Fruit fly (Drosophila melanogaster) whole organism, embryonic: ENCODE measurements around the gene CG1575.

Source experiments
- Adf1 ChIP-seq: fragments of 200-800 bp; sonication (Bioruptor generic); IDR thresholded peaks from 2 replicates; pipeline ENCODE4 v1.3.6; 2022; ENCODE audit warnings: missing biosample characterization, missing genetic modification characterization
- B-H1 ChIP-seq: fragments of 200-800 bp; sonication (Bioruptor generic); IDR thresholded peaks from 3 replicates; pipeline ENCODE4 v1.3.6; 2022; ENCODE audit warnings: missing biosample characterization, missing genetic modification characterization
- B-H2 ChIP-seq: fragments of 200-800 bp; sonication (Bioruptor generic); optimal IDR thresholded peaks from 2 replicates; lab custom pipeline; 2018; ENCODE audit warnings: missing biosample characterization, mild to moderate bottlenecking, missing genetic modification characterization
- BtbVII ChIP-seq: fragments of 200-800 bp; sonication (Bioruptor generic); optimal IDR thresholded peaks from 3 replicates; lab custom pipeline; 2017; ENCODE audit warnings: missing biosample characterization, mild to moderate bottlenecking, missing genetic modification characterization
- C15 ChIP-seq: fragments of 200-800 bp; sonication (Bioruptor generic); IDR thresholded peaks from 3 replicates; pipeline ENCODE4 v1.3.6; 2022; ENCODE audit warnings: missing biosample characterization, missing genetic modification characterization
- CG10431 ChIP-seq: fragments of 200-800 bp; sonication (Bioruptor generic); optimal IDR thresholded peaks from 3 replicates; lab custom pipeline; 2018; ENCODE audit warnings: missing biosample characterization, mild to moderate bottlenecking, missing genetic modification characterization
- CG11085 ChIP-seq: fragments of 200-800 bp; sonication (Bioruptor generic); IDR thresholded peaks from 2 replicates; pipeline ENCODE4 v1.3.6; 2022; ENCODE audit warnings: missing biosample characterization, missing genetic modification characterization
- CG11456 ChIP-seq: fragments of 200-800 bp; sonication (Bioruptor generic); IDR thresholded peaks from 3 replicates; pipeline ENCODE4 v1.3.6; 2022; ENCODE audit warnings: missing biosample characterization, missing genetic modification characterization
- CG12391 ChIP-seq: fragments of 200-800 bp; sonication (Bioruptor generic); optimal IDR thresholded peaks from 3 replicates; lab custom pipeline; 2018; ENCODE audit warnings: missing biosample characterization, mild to moderate bottlenecking, missing genetic modification characterization, moderate library complexity
- CG13123 ChIP-seq: fragments of 200-800 bp; sonication (Bioruptor generic); optimal IDR thresholded peaks from 2 replicates; lab custom pipeline; 2016; ENCODE audit warnings: missing biosample characterization, missing genetic modification characterization
- CG15073 ChIP-seq: fragments of 200-800 bp; sonication (Bioruptor generic); optimal IDR thresholded peaks from 2 replicates; lab custom pipeline; 2016; ENCODE audit warnings: missing biosample characterization, missing genetic modification characterization
- CG17359 ChIP-seq: fragments of 200-800 bp; sonication (Bioruptor generic); optimal IDR thresholded peaks from 3 replicates; lab custom pipeline; 2018; ENCODE audit warnings: missing biosample characterization, mild to moderate bottlenecking, missing genetic modification characterization, moderate library complexity
- CG18599 ChIP-seq: fragments of 200-800 bp; sonication (Bioruptor generic); optimal IDR thresholded peaks from 3 replicates; lab custom pipeline; 2017; ENCODE audit warnings: missing biosample characterization, missing genetic modification characterization, mild to moderate bottlenecking, moderate library complexity, missing genetic modification reagents
- CG34376 ChIP-seq: fragments of 200-800 bp; sonication (Bioruptor generic); optimal IDR thresholded peaks from 2 replicates; lab custom pipeline; 2018; ENCODE audit warnings: missing biosample characterization, mild to moderate bottlenecking, missing genetic modification characterization
- CG6813 ChIP-seq: fragments of 200-800 bp; sonication (Bioruptor generic); optimal IDR thresholded peaks from 2 replicates; lab custom pipeline; 2017; ENCODE audit warnings: missing biosample characterization, missing genetic modification characterization, mild to moderate bottlenecking, moderate library complexity, missing genetic modification reagents
- CG8359 ChIP-seq: fragments of 200-800 bp; sonication (Bioruptor generic); optimal IDR thresholded peaks from 2 replicates; lab custom pipeline; 2017; ENCODE audit warnings: missing biosample characterization, mild to moderate bottlenecking, missing genetic modification characterization, borderline replicate concordance
- CG8924 ChIP-seq: fragments of 200-800 bp; optimal IDR thresholded peaks from 3 replicates; lab custom pipeline; 2019; ENCODE audit warnings: missing biosample characterization, mild to moderate bottlenecking, missing genetic modification characterization, moderate library complexity
- CG9437 ChIP-seq: fragments of 200-800 bp; sonication (Bioruptor generic); optimal IDR thresholded peaks from 2 replicates; lab custom pipeline; 2018; ENCODE audit warnings: missing biosample characterization, mild to moderate bottlenecking, missing genetic modification characterization
- CG9609 ChIP-seq: fragments of 200-800 bp; sonication (Bioruptor generic); optimal IDR thresholded peaks from 3 replicates; lab custom pipeline; 2016; ENCODE audit warnings: missing biosample characterization, missing genetic modification characterization
- CHES-1-like ChIP-seq: fragments of 200-800 bp; sonication (Bioruptor generic); optimal IDR thresholded peaks from 2 replicates; lab custom pipeline; 2016; ENCODE audit warnings: missing biosample characterization, missing genetic modification characterization
- H15 ChIP-seq: fragments of 200-800 bp; sonication (Bioruptor generic); IDR thresholded peaks from 3 replicates; pipeline ENCODE4 v1.3.6; 2022; ENCODE audit warnings: missing biosample characterization, missing genetic modification characterization
- HLH54F ChIP-seq: fragments of 200-800 bp; sonication (Bioruptor generic); optimal IDR thresholded peaks from 3 replicates; lab custom pipeline; 2016; ENCODE audit warnings: missing biosample characterization, missing genetic modification characterization
- HmgD ChIP-seq: fragments of 200-800 bp; sonication (Bioruptor generic); optimal IDR thresholded peaks from 3 replicates; lab custom pipeline; 2016; ENCODE audit warnings: missing biosample characterization, missing genetic modification characterization
- Hr78 ChIP-seq, 2 experiments: fragments of 200-800 bp in 1 of 2; fragments of >200 bp in 1 of 2; sonication (Bioruptor generic) in 1 of 2; optimal IDR thresholded peaks; 2 replicates each; lab custom pipeline; 2017 to 2019; ENCODE audit warnings: missing biosample characterization in 2 of 2, missing genetic modification characterization in 2 of 2, mild to moderate bottlenecking in 1 of 2, moderate library complexity in 1 of 2
- Lim3 ChIP-seq: fragments of 200-800 bp; sonication (Bioruptor generic); IDR thresholded peaks from 2 replicates; pipeline ENCODE4 v1.3.6; 2022; ENCODE audit warnings: missing biosample characterization, missing genetic modification characterization
- Pdp1 ChIP-seq, 2 experiments: fragments of 200-800 bp; sonication (Bioruptor generic); optimal IDR thresholded peaks; 3 replicates each; lab custom pipeline; 2016; ENCODE audit warnings: missing biosample characterization in 2 of 2, missing genetic modification characterization in 2 of 2, mild to moderate bottlenecking in 1 of 2, moderate library complexity in 1 of 2
- Ptx1 ChIP-seq: fragments of 200-800 bp; sonication (Bioruptor generic); IDR thresholded peaks from 2 replicates; pipeline ENCODE4 v1.3.6; 2022; ENCODE audit warnings: missing biosample characterization, missing genetic modification characterization
- Ravus ChIP-seq: fragments of 200-800 bp; sonication (Bioruptor generic); IDR thresholded peaks from 2 replicates; pipeline ENCODE4 v1.3.6; 2022; ENCODE audit warnings: missing biosample characterization, missing genetic modification characterization
- Sox102F ChIP-seq: fragments of 200-800 bp; sonication (Bioruptor generic); optimal IDR thresholded peaks from 2 replicates; lab custom pipeline; 2018; ENCODE audit warnings: missing biosample characterization, mild to moderate bottlenecking, missing genetic modification characterization, moderate library complexity
- Vsx1 ChIP-seq: fragments of 200-800 bp; sonication (Bioruptor generic); optimal IDR thresholded peaks from 2 replicates; lab custom pipeline; 2017; ENCODE audit warnings: missing biosample characterization, mild to moderate bottlenecking, missing genetic modification characterization, missing genetic modification reagents
- YL-1 ChIP-seq: fragments of 200-800 bp; sonication (Bioruptor generic); optimal IDR thresholded peaks from 3 replicates; lab custom pipeline; 2017; ENCODE audit warnings: missing biosample characterization, mild to moderate bottlenecking, missing genetic modification characterization
- bbx ChIP-seq: fragments of 200-800 bp; sonication (Bioruptor generic); IDR thresholded peaks from 2 replicates; pipeline ENCODE4 v1.3.6; 2022; ENCODE audit warnings: missing biosample characterization, missing genetic modification characterization; ENCODE audit not compliant: partially characterized antibody
- chm ChIP-seq: fragments of 200-800 bp; sonication (Bioruptor generic); IDR thresholded peaks from 2 replicates; pipeline ENCODE4 v1.3.6; 2022; ENCODE audit warnings: missing biosample characterization, missing genetic modification characterization
- crc ChIP-seq: fragments of 200-800 bp; sonication (Bioruptor generic); optimal IDR thresholded peaks from 2 replicates; lab custom pipeline; 2016; ENCODE audit warnings: missing biosample characterization, missing genetic modification characterization
- cwo ChIP-seq: fragments of 200-800 bp; sonication (Bioruptor generic); optimal IDR thresholded peaks from 3 replicates; lab custom pipeline; 2017; ENCODE audit warnings: missing biosample characterization, missing genetic modification characterization, mild to moderate bottlenecking, moderate library complexity, missing genetic modification reagents
- gce ChIP-seq: fragments of 200-800 bp; sonication (Bioruptor generic); IDR thresholded peaks from 3 replicates; pipeline ENCODE4 v1.3.6; 2022; ENCODE audit warnings: missing biosample characterization, missing genetic modification characterization
- gem ChIP-seq: fragments of 200-800 bp; sonication (Bioruptor generic); optimal IDR thresholded peaks from 2 replicates; lab custom pipeline; 2019; ENCODE audit warnings: missing biosample characterization, mild to moderate bottlenecking, missing genetic modification characterization, moderate library complexity
- inv ChIP-seq: fragments of 200-800 bp; sonication (Bioruptor generic); IDR thresholded peaks from 2 replicates; pipeline ENCODE4 v1.3.6; 2022; ENCODE audit warnings: missing biosample characterization, missing genetic modification characterization; ENCODE audit not compliant: partially characterized antibody
- kah ChIP-seq: fragments of 200-800 bp; sonication (Bioruptor generic); optimal IDR thresholded peaks from 2 replicates; lab custom pipeline; 2018; ENCODE audit warnings: missing biosample characterization, mild to moderate bottlenecking, missing genetic modification characterization
- lab ChIP-seq: fragments of 200-800 bp; sonication (Bioruptor generic); optimal IDR thresholded peaks from 3 replicates; lab custom pipeline; 2017; ENCODE audit warnings: missing biosample characterization, missing genetic modification characterization, mild to moderate bottlenecking, moderate library complexity, missing genetic modification reagents
- lbe ChIP-seq: fragments of 200-800 bp; sonication (Bioruptor generic); optimal IDR thresholded peaks from 2 replicates; lab custom pipeline; 2016; ENCODE audit warnings: missing biosample characterization, mild to moderate bottlenecking, missing genetic modification characterization
- nau ChIP-seq: fragments of 200-800 bp; sonication (Bioruptor generic); optimal IDR thresholded peaks from 3 replicates; lab custom pipeline; 2017; ENCODE audit warnings: missing biosample characterization, mild to moderate bottlenecking, missing genetic modification characterization, missing genetic modification reagents
- nerfin-1 ChIP-seq: fragments of 200-800 bp; sonication (Bioruptor generic); optimal IDR thresholded peaks from 3 replicates; lab custom pipeline; 2019; ENCODE audit warnings: missing biosample characterization, mild to moderate bottlenecking, missing genetic modification characterization, moderate library complexity
- pan ChIP-seq, 4 experiments: fragments of >200 bp in 3 of 4; fragments of 200-800 bp in 1 of 4; sonication (Bioruptor generic) in 1 of 4; optimal IDR thresholded peaks in 3 of 4; IDR thresholded peaks in 1 of 4; 2 replicates each; pipeline versions ENCODE4 v1.3.6 to Lab custom; 2017 to 2022; ENCODE audit warnings: missing biosample characterization in 2 of 4, missing genetic modification characterization in 2 of 4, mixed read lengths in 1 of 4
- pfk ChIP-seq: fragments of 200-800 bp; sonication (Bioruptor generic); optimal IDR thresholded peaks from 2 replicates; lab custom pipeline; 2018; ENCODE audit warnings: missing biosample characterization, mild to moderate bottlenecking, missing genetic modification characterization, moderate library complexity
- pita ChIP-seq: fragments of 200-800 bp; sonication (Bioruptor generic); optimal IDR thresholded peaks from 2 replicates; lab custom pipeline; 2017; ENCODE audit warnings: missing biosample characterization, mild to moderate bottlenecking, missing genetic modification characterization
- slou ChIP-seq: fragments of 200-800 bp; sonication (Bioruptor generic); optimal IDR thresholded peaks from 3 replicates; lab custom pipeline; 2016; ENCODE audit warnings: missing biosample characterization, missing genetic modification characterization
- zfh2 ChIP-seq: fragments of 200-800 bp; sonication (Bioruptor generic); optimal IDR thresholded peaks from 2 replicates; lab custom pipeline; 2016; ENCODE audit warnings: missing biosample characterization, missing genetic modification characterization

CG1575 gene

dm6 chrX:8106281-8107050 is 10.3 kb upstream of the CG1575 start:
- TF ChIP-seq CG8359 (no peak), Pdp1 (GFP tag; optimal IDR thresholded peaks at IDR 0.05; lab: Kevin White, UChicago) (peak in 1 of 2 experiments; percentile 50), gem (no peak), CG18599 (GFP tag; lab: Kevin White, UChicago) (no peak), CG9609 (GFP tag; lab: Kevin White, UChicago) (no peak), zfh2 (GFP tag; lab: Kevin White, UChicago) (no peak), bbx (GFP tag; lab: Robert Waterston, UW) (no peak), pan (optimal IDR thresholded peaks at IDR 0.05; lab: Kevin White, UChicago) (no peak), pan (GFP tag; optimal IDR thresholded peaks at IDR 0.05 in 1 of 2, IDR thresholded peaks at IDR 0.05 in 1 of 2) (no peak), B-H1 (GFP tag; lab: Robert Waterston, UW) (no peak), CG13123 (GFP tag; lab: Kevin White, UChicago) (no peak), CG8924 (no peak), CG10431 (GFP tag; lab: Kevin White, UChicago) (peak; percentile 4), CG9437 (no peak), crc (GFP tag; lab: Kevin White, UChicago) (no peak), CG12391 (tag; lab: Kevin White, UChicago) (no peak), BtbVII (GFP tag; lab: Kevin White, UChicago) (no peak), lbe (peak; percentile 15), Hr78 (GFP tag; optimal IDR thresholded peaks at IDR 0.05; lab: Kevin White, UChicago) (peak in 1 of 2 experiments; percentile 53), C15 (GFP tag; lab: Robert Waterston, UW) (no peak), pita (GFP tag; lab: Kevin White, UChicago) (no peak), gce (GFP tag; lab: Robert Waterston, UW) (no peak), CG17359 (tag; lab: Kevin White, UChicago) (no peak), pfk (no peak), HLH54F (no peak), CHES-1-like (GFP tag; lab: Kevin White, UChicago) (no peak), CG15073 (GFP tag; lab: Kevin White, UChicago) (no peak), kah (peak; percentile 31), Adf1 (GFP tag; lab: Robert Waterston, UW) (no peak), B-H2 (GFP tag; lab: Kevin White, UChicago) (no peak), YL-1 (no peak), CG6813 (GFP tag; lab: Kevin White, UChicago) (peak; percentile 37), slou (GFP tag; lab: Kevin White, UChicago) (no peak), HmgD (no peak), CG34376 (peak; percentile 70), Ptx1 (GFP tag; lab: Robert Waterston, UW) (no peak), nerfin-1 (tag; lab: Kevin White, UChicago) (no peak), lab (GFP tag; lab: Kevin White, UChicago) (peak; percentile 34), CG11085 (GFP tag; lab: Robert Waterston, UW) (no peak), Lim3 (GFP tag; lab: Robert Waterston, UW) (no peak), Vsx1 (peak; percentile 14), Sox102F (GFP tag; lab: Kevin White, UChicago) (no peak), Ravus (GFP tag; lab: Robert Waterston, UW) (no peak), cwo (GFP tag; lab: Kevin White, UChicago) (peak; percentile 12), chm (GFP tag; lab: Robert Waterston, UW) (no peak), inv (GFP tag; lab: Robert Waterston, UW) (no peak), CG11456 (GFP tag; lab: Robert Waterston, UW) (no peak), nau (GFP tag; lab: Kevin White, UChicago) (no peak), H15 (GFP tag; lab: Robert Waterston, UW) (no peak)
